Fruit fly (Drosophila melanogaster) whole organism, pupa: ENCODE measurements around the gene mal.
A peak's percentile ranks its signal among the peaks of the same experiment; 100 is the strongest.

ENCODE experiments used
- CG10348 ChIP-seq: fragments of 200-800 bp; sonication (Bioruptor generic); IDR thresholded peaks from 2 replicates; pipeline ENCODE4 v1.3.6; 2022; ENCODE audit warnings: missing biosample characterization, missing genetic modification characterization
- CG12605 ChIP-seq: fragments of 200-800 bp; sonication (Bioruptor generic); IDR thresholded peaks from 2 replicates; pipeline ENCODE4 v1.3.6; 2022; ENCODE audit warnings: missing biosample characterization, missing genetic modification characterization
- CG13204 ChIP-seq: fragments of 200-800 bp; sonication (Bioruptor generic); optimal IDR thresholded peaks from 2 replicates; lab custom pipeline; 2018; ENCODE audit warnings: missing biosample characterization, mild to moderate bottlenecking, missing genetic modification characterization, moderate library complexity
- CG14655 ChIP-seq: fragments of 200-800 bp; sonication (Bioruptor generic); optimal IDR thresholded peaks from 3 replicates; lab custom pipeline; 2017; ENCODE audit warnings: mild to moderate bottlenecking, missing biosample characterization, missing genetic modification reagents, missing genetic modification characterization
- CG15710 ChIP-seq: fragments of 200-800 bp; sonication (Bioruptor generic); optimal IDR thresholded peaks from 2 replicates; lab custom pipeline; 2018; ENCODE audit warnings: missing biosample characterization, mild to moderate bottlenecking, missing genetic modification characterization, moderate library complexity
- CG17806 ChIP-seq: fragments of 200-800 bp; sonication (Bioruptor generic); optimal IDR thresholded peaks from 2 replicates; lab custom pipeline; 2018; ENCODE audit warnings: missing biosample characterization, mild to moderate bottlenecking, missing genetic modification characterization, moderate library complexity
- CG32121 ChIP-seq: fragments of 200-800 bp; sonication (Bioruptor generic); IDR thresholded peaks from 2 replicates; pipeline ENCODE4 v1.3.6; 2022; ENCODE audit warnings: missing biosample characterization, missing genetic modification characterization
- CG34367 ChIP-seq: fragments of 200-800 bp; sonication (Bioruptor generic); optimal IDR thresholded peaks from 2 replicates; lab custom pipeline; 2018; ENCODE audit warnings: missing biosample characterization, mild to moderate bottlenecking, missing genetic modification characterization
- CG4496 ChIP-seq: fragments of 200-800 bp; sonication (Bioruptor generic); IDR thresholded peaks from 3 replicates; pipeline ENCODE4 v1.3.6; 2022; ENCODE audit warnings: missing biosample characterization, missing genetic modification characterization
- CG8159 ChIP-seq: fragments of 200-800 bp; sonication (Bioruptor generic); optimal IDR thresholded peaks from 3 replicates; lab custom pipeline; 2018; ENCODE audit warnings: missing biosample characterization, mild to moderate bottlenecking, missing genetic modification characterization, moderate library complexity
- CG8301 ChIP-seq: fragments of 200-800 bp; sonication (Bioruptor generic); optimal IDR thresholded peaks from 2 replicates; lab custom pipeline; 2018; ENCODE audit warnings: missing biosample characterization, mild to moderate bottlenecking, missing genetic modification characterization
- CG9948 ChIP-seq: fragments of 200-800 bp; sonication (Bioruptor generic); optimal IDR thresholded peaks from 2 replicates; lab custom pipeline; 2018; ENCODE audit warnings: missing biosample characterization, mild to moderate bottlenecking, missing genetic modification characterization, moderate library complexity
- D1 ChIP-seq: fragments of 200-800 bp; sonication (Bioruptor generic); optimal IDR thresholded peaks from 2 replicates; lab custom pipeline; 2018; ENCODE audit warnings: missing biosample characterization, mild to moderate bottlenecking, missing genetic modification characterization, moderate library complexity
- EcR ChIP-seq: fragments of 200-800 bp; sonication (Bioruptor generic); optimal IDR thresholded peaks from 3 replicates; lab custom pipeline; 2019; ENCODE audit warnings: missing biosample characterization, missing genetic modification characterization, mild to moderate bottlenecking, moderate library complexity, missing genetic modification reagents
- Ets98B ChIP-seq: fragments of 200-800 bp; sonication (Bioruptor generic); IDR thresholded peaks from 2 replicates; pipeline ENCODE4 v1.3.6; 2022; ENCODE audit warnings: missing biosample characterization, missing genetic modification characterization
- Pif1A ChIP-seq: fragments of 200-800 bp; sonication (Bioruptor generic); optimal IDR thresholded peaks from 3 replicates; lab custom pipeline; 2016; ENCODE audit warnings: missing biosample characterization, missing genetic modification characterization
- Pif1B ChIP-seq: fragments of 200-800 bp; sonication (Bioruptor generic); optimal IDR thresholded peaks from 3 replicates; lab custom pipeline; 2016; ENCODE audit warnings: missing biosample characterization, missing genetic modification characterization
- Snoo ChIP-seq: fragments of 200-800 bp; sonication (Bioruptor generic); optimal IDR thresholded peaks from 3 replicates; lab custom pipeline; 2017; ENCODE audit warnings: missing biosample characterization, mild to moderate bottlenecking, missing genetic modification characterization, inconsistent platforms
- fd96Ca ChIP-seq: fragments of 200-800 bp; sonication (Bioruptor generic); IDR thresholded peaks from 3 replicates; pipeline ENCODE4 v1.3.6; 2022; ENCODE audit warnings: missing biosample characterization, missing genetic modification characterization
- gl ChIP-seq: fragments of 200-800 bp; sonication (Bioruptor generic); optimal IDR thresholded peaks from 2 replicates; lab custom pipeline; 2018; ENCODE audit warnings: missing biosample characterization, mild to moderate bottlenecking, missing genetic modification characterization
- rn ChIP-seq: fragments of 200-800 bp; sonication (Bioruptor generic); IDR thresholded peaks from 2 replicates; pipeline ENCODE4 v1.3.6; 2022; ENCODE audit warnings: missing biosample characterization, missing genetic modification characterization

The mal gene

dm6 chrX:20416433-20416832, 13.0 kb upstream of the mal start, which contains the start of gene Obp19b:
Gene Obp19b, plus strand, starts transcription at chrX:20416733.
- TF ChIP-seq CG15710 (tag; lab: Kevin White, UChicago): no peak
- no peak for TF ChIP-seq Ets98B (GFP tag; lab: Robert Waterston, UW)
- no peak for TF ChIP-seq CG13204 (GFP tag; lab: Kevin White, UChicago)
- no peak for TF ChIP-seq D1 (tag; lab: Kevin White, UChicago)
- no peak for TF ChIP-seq CG12605 (GFP tag; lab: Robert Waterston, UW)
- no peak for TF ChIP-seq EcR (GFP tag; lab: Kevin White, UChicago)
- TF ChIP-seq, all 21 proteins: peak for 0

dm6 chrX:20418864-20419263, 10.6 kb upstream of the mal start, which contains the start of gene Obp19c:
Gene Obp19c, minus strand, starts transcription at chrX:20418964.
- TF ChIP-seq CG13204 (GFP tag; lab: Kevin White, UChicago) (no peak), D1 (tag; lab: Kevin White, UChicago) (no peak), CG8301 (no peak), CG32121 (GFP tag; lab: Robert Waterston, UW) (no peak), CG34367 (tag; lab: Kevin White, UChicago) (no peak), CG9948 (tag; lab: Kevin White, UChicago) (no peak), CG10348 (GFP tag; lab: Robert Waterston, UW) (no peak), CG14655 (GFP tag; lab: Kevin White, UChicago) (no peak), Pif1A (GFP tag; lab: Kevin White, UChicago) (no peak), gl (no peak)

dm6 chrX:20419313-20419712, 10.2 kb upstream of the mal start, which contains the start of gene Obp19d:
Gene Obp19d, plus strand, starts transcription at chrX:20419613.
- no peak for TF ChIP-seq CG15710 (tag; lab: Kevin White, UChicago)
- TF ChIP-seq CG10348 (GFP tag; lab: Robert Waterston, UW): no peak
- TF ChIP-seq D1 (tag; lab: Kevin White, UChicago): no peak
- TF ChIP-seq Pif1B: no peak
- TF ChIP-seq gl: no peak
- no peak for TF ChIP-seq CG8301
- TF ChIP-seq CG14655 (GFP tag; lab: Kevin White, UChicago): no peak
- TF ChIP-seq CG17806 (tag; lab: Kevin White, UChicago): no peak
- no peak for TF ChIP-seq Pif1A (GFP tag; lab: Kevin White, UChicago)
- no peak for TF ChIP-seq CG4496
- no peak for TF ChIP-seq fd96Ca
- TF ChIP-seq Snoo: no peak
- no peak for TF ChIP-seq Ets98B (GFP tag; lab: Robert Waterston, UW)
- TF ChIP-seq EcR (GFP tag; lab: Kevin White, UChicago): no peak
- no peak for TF ChIP-seq CG32121 (GFP tag; lab: Robert Waterston, UW)
- TF ChIP-seq CG13204 (GFP tag; lab: Kevin White, UChicago): no peak

DNA sequence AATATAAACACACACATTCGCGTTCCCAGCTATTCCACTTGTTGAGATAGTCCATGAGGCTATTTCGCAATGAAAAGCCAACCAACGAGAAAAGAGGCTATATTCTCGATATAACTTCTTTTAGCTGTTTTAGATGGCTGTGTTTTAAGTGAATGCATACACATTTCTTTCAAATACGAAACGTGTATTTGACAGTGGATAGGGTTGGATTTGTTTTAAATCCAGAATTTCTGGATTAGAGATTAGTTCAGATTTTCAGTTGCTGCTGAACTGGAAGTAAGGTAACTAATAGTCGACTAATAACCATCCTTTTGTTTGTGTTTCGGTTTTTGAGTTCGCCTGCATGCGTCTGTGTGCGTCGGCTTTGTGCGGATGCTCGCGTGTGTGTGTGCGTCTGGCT, 6.3 kb upstream of the mal start:
- TF ChIP-seq EcR (GFP tag; lab: Kevin White, UChicago) (no peak), Pif1A (GFP tag; lab: Kevin White, UChicago) (no peak), CG13204 (GFP tag; lab: Kevin White, UChicago) (no peak), gl (no peak), D1 (tag; lab: Kevin White, UChicago) (no peak)

DNA sequence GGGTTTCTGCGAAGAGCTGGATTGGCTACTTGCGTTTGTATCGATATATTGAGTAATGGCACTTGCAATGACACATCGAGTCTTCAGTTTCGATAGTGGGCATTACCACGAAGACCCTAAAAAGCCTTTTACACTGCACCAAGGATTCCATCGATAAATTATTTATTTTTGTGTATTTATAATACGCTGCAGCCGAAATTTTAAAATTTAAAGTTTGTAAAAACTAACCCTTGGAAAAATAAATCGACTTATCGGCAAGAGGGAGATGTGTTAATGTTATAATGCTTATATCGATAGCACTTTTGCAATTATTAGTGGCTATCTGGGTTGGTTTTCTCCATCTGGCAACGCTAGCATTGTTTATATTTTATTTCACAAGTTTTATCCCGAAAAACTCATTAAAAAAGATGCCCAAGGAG, 5.7 kb upstream of the mal start, which contains the start of the genes Pp4-19C and cactin:
Gene Pp4-19C, minus strand, starts transcription at position 256 of the 419 bp plus-strand sequence.
Gene cactin, plus strand, starts transcription at position 323 of the 419 bp plus-strand sequence.
- TF ChIP-seq CG4496 (0 out of 3 replicates have a peak, but pooled peaks have one; percentile 44), CG10348 (GFP tag; lab: Robert Waterston, UW) (no peak), EcR (GFP tag; lab: Kevin White, UChicago) (no peak), CG15710 (tag; lab: Kevin White, UChicago) (peak; percentile 10), Ets98B (GFP tag; lab: Robert Waterston, UW) (peak; percentile 17; the same call in 1 of the 2 replicates), CG14655 (GFP tag; lab: Kevin White, UChicago) (no peak)

DNA sequence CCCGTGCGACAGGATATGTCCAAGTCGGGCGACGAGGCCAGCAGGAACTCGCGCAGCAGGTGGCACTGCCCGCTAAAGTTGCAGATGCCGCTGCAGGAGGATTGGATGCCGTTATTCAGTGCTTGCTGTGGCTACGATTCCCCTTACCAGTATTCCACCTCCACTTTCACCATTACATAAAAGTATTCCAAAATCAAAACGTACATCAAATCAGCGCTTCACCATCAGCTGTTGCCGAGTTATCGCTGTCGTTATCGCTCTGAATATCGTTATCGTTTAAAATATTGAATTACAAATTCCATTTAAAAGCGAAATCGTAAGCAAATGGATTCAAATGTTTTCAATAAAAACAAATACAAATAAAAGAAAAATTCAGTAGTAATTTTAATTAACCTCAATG, 2.7 kb upstream of the mal start, which contains the start of gene CG15456:
Gene CG15456, minus strand, starts transcription at position 225 of the 400 bp plus-strand sequence.
- TF ChIP-seq CG32121 (GFP tag; lab: Robert Waterston, UW): no peak
- TF ChIP-seq CG8301: no peak
- TF ChIP-seq CG9948 (tag; lab: Kevin White, UChicago): no peak
- TF ChIP-seq fd96Ca: no peak
- TF ChIP-seq CG10348 (GFP tag; lab: Robert Waterston, UW): no peak
- no peak for TF ChIP-seq EcR (GFP tag; lab: Kevin White, UChicago)
- TF ChIP-seq CG14655 (GFP tag; lab: Kevin White, UChicago): no peak
- no peak for TF ChIP-seq Pif1B
- no peak for TF ChIP-seq rn (GFP tag; lab: Robert Waterston, UW)
- no peak for TF ChIP-seq Ets98B (GFP tag; lab: Robert Waterston, UW)
- TF ChIP-seq Snoo: no peak
- no peak for TF ChIP-seq CG4496
- no peak for TF ChIP-seq CG15710 (tag; lab: Kevin White, UChicago)
- no peak for TF ChIP-seq CG13204 (GFP tag; lab: Kevin White, UChicago)
- TF ChIP-seq gl: no peak
- no peak for TF ChIP-seq Pif1A (GFP tag; lab: Kevin White, UChicago)
- no peak for TF ChIP-seq D1 (tag; lab: Kevin White, UChicago)
- TF ChIP-seq CG8159 (tag; lab: Kevin White, UChicago): no peak
